Worm (Caenorhabditis elegans) whole organism, early embryonic: ENCODE results near the gene sod-4.

Experiments
- B0310.2 ChIP-seq: sonication (generic microtip); optimal IDR thresholded peaks from 2 replicates; lab custom pipeline; 2016; ENCODE audit warnings: mild to moderate bottlenecking, missing genetic modification characterization, missing compliant biosample characterization
- F13C5.2 ChIP-seq: sonication (generic microtip); optimal IDR thresholded peaks from 2 replicates; lab custom pipeline; 2017; ENCODE audit warnings: mild to moderate bottlenecking, missing genetic modification characterization, inconsistent platforms, missing compliant biosample characterization
- aly-1 ChIP-seq: sonication (generic microtip); optimal IDR thresholded peaks from 2 replicates; lab custom pipeline; 2016; ENCODE audit warnings: missing genetic modification characterization, missing compliant biosample characterization
- ama-1 ChIP-seq: fragments of 150-350 bp; optimal IDR thresholded peaks from 2 replicates; lab custom pipeline; 2014
- ceh-13 ChIP-seq: fragments of 200-800 bp; sonication (Bioruptor generic); optimal IDR thresholded peaks from 2 replicates; lab custom pipeline; 2018; ENCODE audit warnings: mild to moderate bottlenecking, missing genetic modification characterization, missing compliant biosample characterization
- ceh-36 ChIP-seq: sonication (generic microtip); optimal IDR thresholded peaks from 2 replicates; lab custom pipeline; 2016; ENCODE audit warnings: missing genetic modification characterization, inconsistent platforms, missing compliant biosample characterization
- ets-7 ChIP-seq: sonication (generic microtip); optimal IDR thresholded peaks from 2 replicates; lab custom pipeline; 2016; ENCODE audit warnings: missing genotype, missing genetic modification characterization, missing compliant biosample characterization
- flt-1 ChIP-seq: fragments of 200-800 bp; sonication (Bioruptor generic); IDR thresholded peaks from 2 replicates; pipeline ENCODE4 v1.3.6; 2022; ENCODE audit warnings: missing genetic modification characterization, missing compliant biosample characterization
- hmbx-1 ChIP-seq: sonication (generic microtip); optimal IDR thresholded peaks from 2 replicates; lab custom pipeline; 2016; ENCODE audit warnings: mild to moderate bottlenecking, missing genetic modification characterization, missing compliant biosample characterization
- hmg-4 ChIP-seq: fragments of 200-800 bp; sonication (Bioruptor generic); optimal IDR thresholded peaks from 2 replicates; lab custom pipeline; 2018; ENCODE audit warnings: mild to moderate bottlenecking, missing genetic modification characterization, missing compliant biosample characterization
- hnd-1 ChIP-seq: sonication (generic microtip); optimal IDR thresholded peaks from 2 replicates; lab custom pipeline; 2016; ENCODE audit warnings: missing genetic modification characterization, missing compliant biosample characterization
- pes-1 ChIP-seq: fragments of 200-800 bp; sonication (Bioruptor generic); IDR thresholded peaks from 2 replicates; pipeline ENCODE4 v1.3.6; 2022; ENCODE audit warnings: missing genetic modification reagents, missing genetic modification characterization, missing compliant biosample characterization
- scrt-1 ChIP-seq: fragments of 200-800 bp; sonication (Bioruptor generic); IDR thresholded peaks from 2 replicates; pipeline ENCODE4 v1.3.6; 2022; ENCODE audit warnings: missing genetic modification characterization, missing compliant biosample characterization
- sea-1 ChIP-seq: fragments of 200-800 bp; sonication (Bioruptor generic); conservative IDR thresholded peaks from 2 replicates; pipeline ENCODE4 v1.3.6; 2022; ENCODE audit warnings: missing genetic modification characterization, missing compliant biosample characterization
- tbx-11 ChIP-seq: fragments of 200-800 bp; sonication (Bioruptor generic); IDR thresholded peaks from 2 replicates; pipeline ENCODE4 v1.3.6; 2022; ENCODE audit warnings: missing genetic modification characterization, missing compliant biosample characterization
- tbx-37 ChIP-seq: fragments of 200-800 bp; sonication (Bioruptor generic); conservative IDR thresholded peaks from 2 replicates; pipeline ENCODE4 v1.3.6; 2022; ENCODE audit warnings: missing genetic modification reagents, missing genetic modification characterization, missing compliant biosample characterization
- tra-4 ChIP-seq: sonication (generic microtip); optimal IDR thresholded peaks from 2 replicates; lab custom pipeline; 2017; ENCODE audit warnings: missing genetic modification characterization, missing compliant biosample characterization

sod-4 gene

ce11 chrIII:9454730-9455129 is 45.4 kb downstream of the sod-4 start:
- TF ChIP-seq hmg-4 (no peak), B0310.2 (no peak), tbx-11 (GFP tag; lab: Robert Waterston, UW) (no peak), flt-1 (no peak), tra-4 (no peak), sea-1 (GFP tag; lab: Robert Waterston, UW) (no peak), ama-1 (lab: Kevin White, UChicago) (no peak)

ce11 chrIII:9453962-9454361 is 46.2 kb downstream of the sod-4 start, which contains the start of gene F54C8.7:
TSS of gene F54C8.7 (minus strand) at chrIII:9454062.
- no peak for TF ChIP-seq hmbx-1 (tag; lab: Kevin White, UChicago)
- no peak for TF ChIP-seq hnd-1 (tag; lab: Kevin White, UChicago)
- no peak for TF ChIP-seq ceh-36 (tag; lab: Kevin White, UChicago)
- no peak for TF ChIP-seq ceh-13
- TF ChIP-seq ama-1 (lab: Kevin White, UChicago) = no peak
- TF ChIP-seq flt-1 = no peak
- no peak for TF ChIP-seq tra-4
- TF ChIP-seq B0310.2 = no peak

ce11 chrIII:9450933-9451332 is 49.2 kb downstream of the sod-4 start:
- TF ChIP-seq hnd-1 (tag; lab: Kevin White, UChicago) (no peak), tbx-11 (GFP tag; lab: Robert Waterston, UW) (no peak), B0310.2 (no peak), hmg-4 (peak; percentile 65), scrt-1 (0 out of 2 replicates have a peak, but pooled peaks have one; percentile 12), ets-7 (tag; lab: Kevin White, UChicago) (no peak), pes-1 (no peak), tbx-37 (GFP tag; lab: Robert Waterston, UW) (no peak), ceh-36 (tag; lab: Kevin White, UChicago) (no peak), tra-4 (peak; percentile 5), ama-1 (lab: Kevin White, UChicago) (no peak), aly-1 (no peak), sea-1 (GFP tag; lab: Robert Waterston, UW) (no peak), ceh-13 (no peak), F13C5.2 (no peak), hmbx-1 (tag; lab: Kevin White, UChicago) (no peak), flt-1 (0 out of 2 replicates have a peak, but pooled peaks have one; percentile 36)

- TF ChIP-seq F13C5.2 (no peak), tbx-11 (GFP tag; lab: Robert Waterston, UW) (no peak), scrt-1 (no peak), pes-1 (no peak), flt-1 (no peak), B0310.2 (no peak), tra-4 (no peak), hnd-1 (tag; lab: Kevin White, UChicago) (no peak)
Observed at ce11 chrIII:9449831-9450230, 50.3 kb downstream of the sod-4 start, which contains the start of gene F54C8.6. TSS of gene F54C8.6 (minus strand) at chrIII:9449931.

- TF ChIP-seq pes-1 = 0 out of 2 replicates have a peak, but pooled peaks have one; percentile 13
Observed at ce11 chrIII:9449351-9449750, 50.8 kb downstream of the sod-4 start.

- TF ChIP-seq pes-1 = peak; percentile 65
Observed at ce11 chrIII:9447634-9448033, 52.5 kb downstream of the sod-4 start.
